Worm (Caenorhabditis elegans): ENCODE data around the gene F18A1.7.

The F18A1.7 gene

ce11 chrII:7699009-7699408, 35.5 kb upstream of the F18A1.7 start, which contains the start of the genes moa-2 and cdk-11.1:
Gene moa-2, minus strand, starts transcription at chrII:7699033.
Gene cdk-11.1, plus strand, starts transcription at chrII:7699235.
- TF ChIP-seq lsy-2 (tag; optimal IDR thresholded peaks at IDR 0.05) = peak in 1 of 2 experiments; percentile 97
- TF ChIP-seq F26F4.8 (GFP tag; conservative IDR thresholded peaks at IDR 0.05) = no peak
- no peak for TF ChIP-seq unc-39 (tag; optimal IDR thresholded peaks at IDR 0.05)
- peak; percentile 61 for TF ChIP-seq mes-2 (tag; optimal IDR thresholded peaks at IDR 0.05; ENCODE audit: poor library complexity, severe bottlenecking)
- TF ChIP-seq set-16 (GFP tag; IDR thresholded peaks at IDR 0.05) = no peak
- TF ChIP-seq daf-19 (GFP tag; conservative IDR thresholded peaks at IDR 0.05) = no peak
- TF ChIP-seq hlh-30 (tag; optimal IDR thresholded peaks at IDR 0.05; ENCODE audit: insufficient read depth) = peak; percentile 69
- no peak for TF ChIP-seq daf-16 (GFP tag; optimal IDR thresholded peaks at IDR 0.05)
- peak; percentile 5 for TF ChIP-seq daf-16 (tag; optimal IDR thresholded peaks at IDR 0.05)
- TF ChIP-seq daf-12 (tag; optimal IDR thresholded peaks at IDR 0.05) = no peak

- TF ChIP-seq lir-3 (tag; optimal IDR thresholded peaks at IDR 0.05) (no peak), cey-2 (tag; optimal IDR thresholded peaks at IDR 0.05; ENCODE audit: borderline replicate concordance, insufficient read depth) (no peak), unc-62 (GFP tag; optimal IDR thresholded peaks at IDR 0.05 in 1 of 2) (peak in 1 of 2 experiments; percentile 1), unc-62 (tag; optimal IDR thresholded peaks at IDR 0.05) (no peak), ceh-62 (tag; optimal IDR thresholded peaks at IDR 0.05) (no peak), F10B5.3 (tag; optimal IDR thresholded peaks at IDR 0.05) (no peak)
Observed at ce11 chrII:7698406-7698805, 34.9 kb upstream of the F18A1.7 start, which contains the start of gene B0495.5. Gene B0495.5, minus strand, starts transcription at chrII:7698506.

- TF ChIP-seq dmd-9 (GFP tag; IDR thresholded peaks at IDR 0.05) (no peak), unc-62 (GFP tag; optimal IDR thresholded peaks at IDR 0.05 in 1 of 2) (peak in 1 of 2 experiments; percentile 95), unc-62 (tag; optimal IDR thresholded peaks at IDR 0.05) (no peak), ama-1 (optimal IDR thresholded peaks at IDR 0.05) (no peak), F49E8.2 (tag; optimal IDR thresholded peaks at IDR 0.05; ENCODE audit: borderline replicate concordance) (no peak), zip-11 (GFP tag; IDR thresholded peaks at IDR 0.05) (no peak), lsy-2 (tag; optimal IDR thresholded peaks at IDR 0.05) (no peak)
Observed at ce11 chrII:7697156-7697555, 33.6 kb upstream of the F18A1.7 start.

- TF ChIP-seq ceh-28 (tag; optimal IDR thresholded peaks at IDR 0.05) (no peak), ceh-62 (tag; optimal IDR thresholded peaks at IDR 0.05) (no peak), aly-2 (tag; optimal IDR thresholded peaks at IDR 0.05) (no peak), D1046.2 (GFP tag; IDR thresholded peaks at IDR 0.05) (no peak), ceh-44 (GFP tag; IDR thresholded peaks at IDR 0.05) (no peak), aha-1 (tag) (no peak), dmd-9 (GFP tag; IDR thresholded peaks at IDR 0.05) (no peak), nhr-42 (GFP tag; IDR thresholded peaks at IDR 0.05) (no peak), sdz-12 (GFP tag; optimal IDR thresholded peaks at IDR 0.05) (no peak), mes-2 (tag; optimal IDR thresholded peaks at IDR 0.05; ENCODE audit: poor library complexity, severe bottlenecking) (no peak), ceh-32 (tag; optimal IDR thresholded peaks at IDR 0.05; ENCODE audit: poor library complexity) (no peak), dpl-1 (GFP tag; optimal IDR thresholded peaks at IDR 0.05) (no peak), attf-4 (tag; optimal IDR thresholded peaks at IDR 0.05) (no peak), spr-1 (tag; optimal IDR thresholded peaks at IDR 0.05) (no peak), ama-1 (optimal IDR thresholded peaks at IDR 0.05) (no peak), saeg-2 (GFP tag; IDR thresholded peaks at IDR 0.05) (0 out of 2 replicates have a peak, but pooled peaks have one; percentile 35), egl-27 (tag; optimal IDR thresholded peaks at IDR 0.05) (no peak), hlh-11 (tag; optimal IDR thresholded peaks at IDR 0.05) (peak; percentile 82), tra-1 (GFP tag; IDR thresholded peaks at IDR 0.05) (peak; percentile 76), dmd-8 (GFP tag; IDR thresholded peaks at IDR 0.05) (no peak), nhr-237 (tag; optimal IDR thresholded peaks at IDR 0.05) (no peak), php-3 (GFP tag; IDR thresholded peaks at IDR 0.05) (peak; percentile 98), egl-43 (GFP tag; IDR thresholded peaks at IDR 0.05) (no peak), set-16 (GFP tag; IDR thresholded peaks at IDR 0.05) (no peak), ztf-11 (tag; optimal IDR thresholded peaks at IDR 0.05) (no peak), lin-13 (GFP tag; optimal IDR thresholded peaks at IDR 0.05) (no peak), fkh-10 (GFP tag; optimal IDR thresholded peaks at IDR 0.05) (no peak), F10B5.3 (tag; optimal IDR thresholded peaks at IDR 0.05) (no peak), lin-1 (GFP tag; IDR thresholded peaks at IDR 0.05) (peak; percentile 84), F26F4.8 (GFP tag; conservative IDR thresholded peaks at IDR 0.05) (no peak), nhr-76 (tag; optimal IDR thresholded peaks at IDR 0.05) (no peak), hmg-1.1 (GFP tag; IDR thresholded peaks at IDR 0.05) (no peak), ceh-20 (GFP tag; IDR thresholded peaks at IDR 0.05) (peak; percentile 82)
Observed at ce11 chrII:7695636-7696035, 32.1 kb upstream of the F18A1.7 start.

Data from whole organism, L4 larva.